Worm (Caenorhabditis elegans) whole organism, L4/young adult: ENCODE measurements around the gene rgs-9.

ENCODE experiments used
- dao-5 ChIP-seq: sonication (generic microtip); optimal IDR thresholded peaks from 2 replicates; lab custom pipeline; 2016; ENCODE audit warnings: missing genotype, missing genetic modification characterization, moderate library complexity, missing compliant biosample characterization
- him-1 ChIP-seq: sonication (generic microtip); optimal IDR thresholded peaks from 2 replicates; lab custom pipeline; 2016; ENCODE audit warnings: missing genotype, missing genetic modification reagents, missing genetic modification characterization, missing compliant biosample characterization

DNA sequence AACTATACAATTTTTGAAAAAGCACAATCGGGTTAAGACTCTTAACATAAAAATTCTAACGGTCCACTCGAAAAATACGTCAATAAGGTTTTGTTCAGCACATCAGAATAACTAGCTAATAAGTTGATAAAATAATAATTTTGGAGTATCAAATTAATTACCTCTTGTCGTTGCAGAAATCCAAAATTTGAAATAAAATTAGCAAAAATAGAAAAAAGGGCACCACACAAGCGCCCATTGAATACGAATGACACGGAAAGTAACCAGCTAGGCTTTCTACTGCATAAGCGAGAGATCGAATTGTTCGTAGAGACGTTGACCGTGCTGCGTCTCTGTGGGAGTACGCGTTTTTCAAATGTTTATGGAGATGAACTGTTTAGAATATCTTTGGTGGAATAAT lies 44.0 kb downstream of the rgs-9 start:
- TF ChIP-seq him-1 (tag; lab: Kevin White, UChicago) (no peak), dao-5 (tag; lab: Kevin White, UChicago) (no peak)
